Worm (Caenorhabditis elegans): Measurements from ENCODE around the gene Y49F6B.6.

- no peak for TF ChIP-seq dao-5 (tag; optimal IDR thresholded peaks at IDR 0.05)
- TF ChIP-seq him-1 (tag; optimal IDR thresholded peaks at IDR 0.05) = no peak
Measured at ce11 chrII:3500373-3500772, 27.5 kb downstream of the Y49F6B.6 start.
